Worm (Caenorhabditis elegans) whole organism, L2 larva: ENCODE results near the gene trx-5.

Source experiments
- C34F6.9 ChIP-seq: fragments of 150-350 bp; optimal IDR thresholded peaks from 2 replicates; lab custom pipeline; 2014; ENCODE audit warnings: missing biosample characterization, missing genetic modification characterization
- F13H6.1 ChIP-seq: sonication (generic microtip); optimal IDR thresholded peaks from 2 replicates; lab custom pipeline; 2016; ENCODE audit warnings: missing genetic modification characterization, missing compliant biosample characterization
- Y55F3AM.14 ChIP-seq: fragments of 200-800 bp; sonication (Bioruptor generic); optimal IDR thresholded peaks from 2 replicates; lab custom pipeline; 2018; ENCODE audit warnings: mild to moderate bottlenecking, missing genetic modification characterization, missing compliant biosample characterization
- alr-1 ChIP-seq: fragments of 150-350 bp; optimal IDR thresholded peaks from 2 replicates; lab custom pipeline; 2014; ENCODE audit warnings: missing biosample characterization, missing genetic modification characterization
- aly-2 ChIP-seq: fragments of 150-350 bp; optimal IDR thresholded peaks from 2 replicates; lab custom pipeline; 2014; ENCODE audit warnings: missing biosample characterization, missing genetic modification characterization
- blmp-1 ChIP-seq: sonication (generic microtip); optimal IDR thresholded peaks from 2 replicates; lab custom pipeline; 2017; ENCODE audit warnings: missing genetic modification characterization, mild to moderate bottlenecking, missing compliant biosample characterization, antibody characterized with exemption, moderate library complexity; ENCODE audit not compliant: insufficient read depth
- ceh-82 ChIP-seq: fragments of 150-350 bp; optimal IDR thresholded peaks from 2 replicates; lab custom pipeline; 2014; ENCODE audit warnings: missing biosample characterization, missing genetic modification characterization
- egl-27 ChIP-seq: sonication (generic microtip); optimal IDR thresholded peaks from 3 replicates; lab custom pipeline; 2017; ENCODE audit warnings: missing biosample characterization, missing genetic modification reagents, missing genetic modification characterization
- elt-3 ChIP-seq: sonication (generic microtip); optimal IDR thresholded peaks from 2 replicates; lab custom pipeline; 2017; ENCODE audit warnings: missing biosample characterization, missing genetic modification characterization
- lin-11 ChIP-seq: fragments of 150-350 bp; sonication (generic microtip); optimal IDR thresholded peaks from 2 replicates; lab custom pipeline; 2014; ENCODE audit warnings: missing biosample characterization, missing genetic modification characterization, inconsistent platforms, mixed read lengths
- lin-13 ChIP-seq: fragments of 150-350 bp; optimal IDR thresholded peaks from 2 replicates; lab custom pipeline; 2014; ENCODE audit warnings: missing biosample characterization, missing genetic modification reagents, missing genetic modification characterization
- lsy-2 ChIP-seq, 2 experiments: fragments of 150-350 bp in 1 of 2; sonication (generic microtip) in 1 of 2; optimal IDR thresholded peaks; 2 replicates each; lab custom pipeline; 2014 to 2017; ENCODE audit warnings: missing biosample characterization in 2 of 2, missing genetic modification characterization in 2 of 2
- mab-5 ChIP-seq: fragments of 150-350 bp; optimal IDR thresholded peaks from 2 replicates; lab custom pipeline; 2014; ENCODE audit warnings: missing biosample characterization, missing genetic modification characterization
- mbf-1 ChIP-seq: sonication (generic microtip); optimal IDR thresholded peaks from 2 replicates; lab custom pipeline; 2017; ENCODE audit warnings: missing biosample characterization, missing genetic modification characterization
- mdl-1 ChIP-seq, 2 experiments: fragments of 150-350 bp in 1 of 2; sonication (generic microtip) in 1 of 2; optimal IDR thresholded peaks; 2 replicates each; lab custom pipeline; 2017; ENCODE audit warnings: missing biosample characterization in 2 of 2, missing genetic modification characterization in 2 of 2
- nhr-11 ChIP-seq: fragments of 150-350 bp; optimal IDR thresholded peaks from 2 replicates; lab custom pipeline; 2014; ENCODE audit warnings: missing biosample characterization, missing genetic modification characterization
- nhr-129 ChIP-seq: fragments of 150-350 bp; optimal IDR thresholded peaks from 2 replicates; lab custom pipeline; 2014; ENCODE audit warnings: missing biosample characterization, missing genetic modification characterization
- nhr-21 ChIP-seq: fragments of 150-350 bp; optimal IDR thresholded peaks from 2 replicates; lab custom pipeline; 2014; ENCODE audit warnings: missing biosample characterization, missing genetic modification characterization
- nhr-23 ChIP-seq: fragments of 150-350 bp; optimal IDR thresholded peaks from 2 replicates; lab custom pipeline; 2014; ENCODE audit warnings: missing biosample characterization, missing genetic modification reagents, missing genetic modification characterization
- nhr-237 ChIP-seq: fragments of 150-350 bp; optimal IDR thresholded peaks from 2 replicates; lab custom pipeline; 2014; ENCODE audit warnings: missing biosample characterization, missing genetic modification characterization
- nhr-25 ChIP-seq: fragments of 150-350 bp; sonication (generic microtip); optimal IDR thresholded peaks from 3 replicates; lab custom pipeline; 2014; ENCODE audit warnings: missing biosample characterization, missing genetic modification characterization
- sem-4 ChIP-seq: fragments of 150-350 bp; optimal IDR thresholded peaks from 2 replicates; lab custom pipeline; 2014; ENCODE audit warnings: missing biosample characterization, missing genetic modification reagents, missing genetic modification characterization
- sma-9 ChIP-seq, 2 experiments: fragments of 150-350 bp in 1 of 2; sonication (generic microtip) in 1 of 2; optimal IDR thresholded peaks; 2 replicates each; lab custom pipeline; 2014 to 2016; ENCODE audit warnings: missing genetic modification characterization in 2 of 2, mild to moderate bottlenecking in 1 of 2, missing biosample characterization in 1 of 2, missing compliant biosample characterization in 1 of 2, missing genetic modification reagents in 1 of 2, moderate library complexity in 1 of 2
- unc-39 ChIP-seq: fragments of 150-350 bp; optimal IDR thresholded peaks from 2 replicates; lab custom pipeline; 2014; ENCODE audit warnings: missing biosample characterization, missing genetic modification characterization
- unc-62 ChIP-seq: fragments of 150-350 bp; optimal IDR thresholded peaks from 2 replicates; lab custom pipeline; 2014; ENCODE audit warnings: missing biosample characterization, missing genetic modification reagents, missing genetic modification characterization
- ztf-1 ChIP-seq: fragments of 200-800 bp; sonication (Bioruptor generic); conservative IDR thresholded peaks from 2 replicates; pipeline ENCODE4 v1.3.6; 2022; ENCODE audit warnings: missing genetic modification characterization, missing compliant biosample characterization
- ztf-11 ChIP-seq: sonication (generic microtip); optimal IDR thresholded peaks from 2 replicates; lab custom pipeline; 2017; ENCODE audit warnings: missing biosample characterization, missing genetic modification characterization
- ztf-4 ChIP-seq: fragments of 150-350 bp; optimal IDR thresholded peaks from 2 replicates; lab custom pipeline; 2014; ENCODE audit warnings: missing biosample characterization, missing genetic modification characterization

trx-5 gene

ce11 chrV:1494469-1494868 is 39.7 kb downstream of the trx-5 start, which contains the start of gene spig-7:
Gene spig-7, plus strand, starts transcription at chrV:1494769.
- no peak for TF ChIP-seq lin-11 (tag; lab: Kevin White, UChicago)
- TF ChIP-seq mbf-1 = no peak
- TF ChIP-seq nhr-11 (tag; lab: Kevin White, UChicago) = no peak
- no peak for TF ChIP-seq nhr-25 (tag; lab: Kevin White, UChicago)
- TF ChIP-seq nhr-129 (tag; lab: Kevin White, UChicago) = no peak
- TF ChIP-seq egl-27 (tag; lab: Kevin White, UChicago) = no peak
- no peak for TF ChIP-seq unc-39
- no peak for TF ChIP-seq ceh-82 (tag; lab: Kevin White, UChicago)
- no peak for TF ChIP-seq ztf-1
- TF ChIP-seq nhr-21 = no peak
- TF ChIP-seq alr-1 (tag; lab: Kevin White, UChicago) = no peak
- no peak for TF ChIP-seq aly-2 (tag; lab: Kevin White, UChicago)

ce11 chrV:1491510-1491909 is 42.7 kb downstream of the trx-5 start, which contains the start of gene C38C3.6:
Gene C38C3.6, minus strand, starts transcription at chrV:1491610.
- TF ChIP-seq sma-9 (GFP tag; optimal IDR thresholded peaks at IDR 0.05; lab: Kevin White, UChicago) (no peak), sma-9 (tag; optimal IDR thresholded peaks at IDR 0.05; lab: Kevin White, UChicago) (no peak), nhr-25 (tag; lab: Kevin White, UChicago) (no peak), mbf-1 (no peak), aly-2 (tag; lab: Kevin White, UChicago) (no peak), nhr-129 (tag; lab: Kevin White, UChicago) (no peak), egl-27 (tag; lab: Kevin White, UChicago) (no peak), F13H6.1 (tag; lab: Kevin White, UChicago) (no peak), mab-5 (tag; lab: Kevin White, UChicago) (no peak), unc-62 (GFP tag; lab: Kevin White, UChicago) (no peak), C34F6.9 (no peak), elt-3 (tag; lab: Kevin White, UChicago) (no peak), lsy-2 (tag; optimal IDR thresholded peaks at IDR 0.05; lab: Kevin White, UChicago) (no peak), sem-4 (tag; lab: Kevin White, UChicago) (no peak), ztf-4 (no peak)

- TF ChIP-seq lin-11 (tag; lab: Kevin White, UChicago) = no peak
- TF ChIP-seq unc-39 = no peak
- TF ChIP-seq blmp-1 (tag; lab: Kevin White, UChicago) = no peak
- peak; percentile 14 for TF ChIP-seq C34F6.9
- no peak for TF ChIP-seq ztf-11 (tag; lab: Kevin White, UChicago)
- TF ChIP-seq, all 48 proteins: peak for 1
Observed at ce11 chrV:1488642-1489041, 45.6 kb downstream of the trx-5 start.

- TF ChIP-seq nhr-237 (tag; lab: Kevin White, UChicago) (no peak), Y55F3AM.14 (no peak), lin-13 (GFP tag; lab: Kevin White, UChicago) (no peak), egl-27 (tag; lab: Kevin White, UChicago) (no peak), nhr-23 (tag; lab: Kevin White, UChicago) (no peak), nhr-129 (tag; lab: Kevin White, UChicago) (no peak)
Observed at ce11 chrV:1487262-1487661, 47.0 kb downstream of the trx-5 start.

- no peak for TF ChIP-seq mdl-1 (tag; optimal IDR thresholded peaks at IDR 0.05; lab: Kevin White, UChicago)
- peak; percentile 28 for TF ChIP-seq sma-9 (GFP tag; optimal IDR thresholded peaks at IDR 0.05; lab: Kevin White, UChicago)
- no peak for TF ChIP-seq sma-9 (tag; optimal IDR thresholded peaks at IDR 0.05; lab: Kevin White, UChicago)
Observed at ce11 chrV:1486031-1486430, 48.2 kb downstream of the trx-5 start.
